Fruit fly (Drosophila melanogaster): ENCODE results near the gene EMC4.
A peak's percentile ranks its signal among the peaks of the same experiment; 100 is the strongest.

The EMC4 gene

DNA sequence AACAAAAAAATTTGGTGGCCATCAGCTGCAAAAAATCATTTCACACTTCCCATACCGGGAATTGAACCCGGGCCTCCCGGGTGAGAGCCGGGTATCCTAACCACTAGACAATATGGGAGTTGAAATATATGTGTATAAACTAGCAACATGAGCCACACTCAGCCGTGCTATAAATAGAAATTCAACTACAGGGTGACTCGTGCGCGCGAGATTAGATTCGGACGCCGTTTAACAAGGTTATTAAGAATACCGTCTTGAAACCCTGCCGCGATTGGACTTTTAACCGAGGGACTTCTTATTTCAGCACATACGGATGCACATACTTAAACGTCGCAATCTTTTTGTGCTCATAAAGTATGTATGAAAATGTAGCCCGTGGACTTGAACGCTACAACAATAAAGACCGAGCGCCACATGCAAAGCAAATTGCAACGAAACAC, 20.3 kb downstream of the EMC4 start (continued):
- TF ChIP-seq CG3726 (GFP tag; IDR thresholded peaks at IDR 0.05) = no peak
- no peak for TF ChIP-seq corto (GFP tag; optimal IDR thresholded peaks at IDR 0.05)
- no peak for TF ChIP-seq CG10462 (GFP tag; optimal IDR thresholded peaks at IDR 0.05)
- TF ChIP-seq CG1647 (GFP tag; optimal IDR thresholded peaks at IDR 0.05) = no peak
- TF ChIP-seq CG17328 (GFP tag; IDR thresholded peaks at IDR 0.05) = 0 out of 2 replicates have a peak, but pooled peaks have one; percentile 15
- no peak for TF ChIP-seq dmrt99B (tag; optimal IDR thresholded peaks at IDR 0.05)
- no peak for TF ChIP-seq CG10147 (GFP tag; optimal IDR thresholded peaks at IDR 0.05)
- TF ChIP-seq CG4424 (GFP tag; optimal IDR thresholded peaks at IDR 0.05) = no peak
- no peak for TF ChIP-seq YL-1 (GFP tag; optimal IDR thresholded peaks at IDR 0.05)
- TF ChIP-seq run (tag; optimal IDR thresholded peaks at IDR 0.05) = no peak
- TF ChIP-seq danr (GFP tag; IDR thresholded peaks at IDR 0.05) = no peak
- no peak for TF ChIP-seq CG11456 (GFP tag; IDR thresholded peaks at IDR 0.05)
- peak; percentile 98 for TF ChIP-seq CG6791 (GFP tag; IDR thresholded peaks at IDR 0.05; ENCODE audit: partially characterized antibody)
- TF ChIP-seq Ravus (GFP tag; IDR thresholded peaks at IDR 0.05) = no peak
- TF ChIP-seq pum (GFP tag; optimal IDR thresholded peaks at IDR 0.05) = no peak
- TF ChIP-seq ap (GFP tag; IDR thresholded peaks at IDR 0.05) = no peak
- no peak for TF ChIP-seq NC2α (GFP tag; optimal IDR thresholded peaks at IDR 0.05)
- TF ChIP-seq abd-A (tag; optimal IDR thresholded peaks at IDR 0.05) = no peak
- TF ChIP-seq CG11560 (tag; IDR thresholded peaks at IDR 0.05) = no peak
- peak; percentile 6 for TF ChIP-seq CG15601 (tag; optimal IDR thresholded peaks at IDR 0.05)
- TF ChIP-seq esg (GFP tag; conservative IDR thresholded peaks at IDR 0.05) = no peak
- TF ChIP-seq sens (GFP tag) = peak; percentile 60
- TF ChIP-seq CG7786 (GFP tag; optimal IDR thresholded peaks at IDR 0.05) = no peak
- no peak for TF ChIP-seq tgo (GFP tag; IDR thresholded peaks at IDR 0.05)
- TF ChIP-seq yki (optimal IDR thresholded peaks at IDR 0.05) = no peak
- TF ChIP-seq CG7357 (GFP tag; IDR thresholded peaks at IDR 0.05) = no peak
- no peak for TF ChIP-seq Ets97D (GFP tag; optimal IDR thresholded peaks at IDR 0.05)
- TF ChIP-seq CG33213 (GFP tag; optimal IDR thresholded peaks at IDR 0.05) = no peak
- no peak for TF ChIP-seq nau (GFP tag; optimal IDR thresholded peaks at IDR 0.05)
- TF ChIP-seq tll (GFP tag; optimal IDR thresholded peaks at IDR 0.05) = no peak
- no peak for TF ChIP-seq CG7372 (GFP tag; IDR thresholded peaks at IDR 0.05)
- no peak for TF ChIP-seq CG8359 (GFP tag; optimal IDR thresholded peaks at IDR 0.05; ENCODE audit: borderline replicate concordance)
- TF ChIP-seq Usf (GFP tag; optimal IDR thresholded peaks at IDR 0.05) = no peak
- TF ChIP-seq lbe (GFP tag; optimal IDR thresholded peaks at IDR 0.05) = no peak
- no peak for TF ChIP-seq MESR4 (GFP tag; optimal IDR thresholded peaks at IDR 0.05)
- peak; percentile 81 for TF ChIP-seq sna (GFP tag; IDR thresholded peaks at IDR 0.05; ENCODE audit: partially characterized antibody)
- TF ChIP-seq CG6813 (GFP tag; optimal IDR thresholded peaks at IDR 0.05) = peak; percentile 42
- TF ChIP-seq Awh (GFP tag; IDR thresholded peaks at IDR 0.05) = no peak
- TF ChIP-seq kah (GFP tag; optimal IDR thresholded peaks at IDR 0.05) = no peak
- no peak for TF ChIP-seq jing (GFP tag; optimal IDR thresholded peaks at IDR 0.05)
- peak; percentile 13 for TF ChIP-seq HmgZ (tag; optimal IDR thresholded peaks at IDR 0.05)
- no peak for TF ChIP-seq B-H2 (GFP tag; optimal IDR thresholded peaks at IDR 0.05)
- no peak for TF ChIP-seq dati (GFP tag; IDR thresholded peaks at IDR 0.05)
- TF ChIP-seq crp (GFP tag; optimal IDR thresholded peaks at IDR 0.05) = no peak
- no peak for TF ChIP-seq CG4854 (GFP tag; optimal IDR thresholded peaks at IDR 0.05)
- no peak for TF ChIP-seq CG6765 (GFP tag; optimal IDR thresholded peaks at IDR 0.05)
- TF ChIP-seq fd3F (GFP tag; optimal IDR thresholded peaks at IDR 0.05) = no peak
- TF ChIP-seq amos (GFP tag; IDR thresholded peaks at IDR 0.05; ENCODE audit: partially characterized antibody) = peak; percentile 89
- TF ChIP-seq CG2120 (GFP tag; optimal IDR thresholded peaks at IDR 0.05) = no peak
- TF ChIP-seq CG3847 (GFP tag; IDR thresholded peaks at IDR 0.05) = no peak
- peak; percentile 94 for TF ChIP-seq nerfin-2 (GFP tag; IDR thresholded peaks at IDR 0.05; ENCODE audit: partially characterized antibody)
- TF ChIP-seq Ptx1 (GFP tag; IDR thresholded peaks at IDR 0.05) = no peak
